Fruit fly (Drosophila melanogaster) whole organism, embryonic: ENCODE results near the gene CG5377.

Experiments
- CG18599 ChIP-seq: fragments of 200-800 bp; sonication (Bioruptor generic); optimal IDR thresholded peaks from 3 replicates; lab custom pipeline; 2017; ENCODE audit warnings: missing biosample characterization, missing genetic modification characterization, mild to moderate bottlenecking, moderate library complexity, missing genetic modification reagents
- CG2712 ChIP-seq: fragments of 200-800 bp; optimal IDR thresholded peaks from 3 replicates; lab custom pipeline; 2019; ENCODE audit warnings: missing biosample characterization, mild to moderate bottlenecking, missing genetic modification characterization, moderate library complexity
- Fer3 ChIP-seq: fragments of 200-800 bp; sonication (Bioruptor generic); optimal IDR thresholded peaks from 2 replicates; lab custom pipeline; 2018; ENCODE audit warnings: missing biosample characterization, mild to moderate bottlenecking, missing genetic modification characterization, moderate library complexity
- Mrtf ChIP-seq: fragments of 200-800 bp; sonication (Bioruptor generic); IDR thresholded peaks from 3 replicates; pipeline ENCODE4 v1.3.6; 2022; ENCODE audit warnings: missing biosample characterization, missing genetic modification characterization
- Usf ChIP-seq: fragments of 200-800 bp; sonication (Bioruptor generic); optimal IDR thresholded peaks from 2 replicates; lab custom pipeline; 2017; ENCODE audit warnings: missing genotype, missing biosample characterization, missing genetic modification characterization
- amos ChIP-seq: fragments of 200-800 bp; sonication (Bioruptor generic); IDR thresholded peaks from 2 replicates; pipeline ENCODE4 v1.3.6; 2022; ENCODE audit warnings: missing biosample characterization, missing genetic modification characterization; ENCODE audit not compliant: partially characterized antibody
- kay ChIP-seq: fragments of 200-800 bp; sonication (Bioruptor generic); optimal IDR thresholded peaks from 2 replicates; lab custom pipeline; 2016; ENCODE audit warnings: missing biosample characterization, missing genetic modification characterization
- pros ChIP-seq: fragments of 200-800 bp; sonication (Bioruptor generic); optimal IDR thresholded peaks from 3 replicates; lab custom pipeline; 2019; ENCODE audit warnings: missing biosample characterization, mild to moderate bottlenecking, missing genetic modification characterization, moderate library complexity
- salm ChIP-seq: fragments of 200-800 bp; sonication (Bioruptor generic); optimal IDR thresholded peaks from 2 replicates; lab custom pipeline; 2018; ENCODE audit warnings: missing biosample characterization, mild to moderate bottlenecking, missing genetic modification characterization
- zfh2 ChIP-seq: fragments of 200-800 bp; sonication (Bioruptor generic); optimal IDR thresholded peaks from 2 replicates; lab custom pipeline; 2016; ENCODE audit warnings: missing biosample characterization, missing genetic modification characterization

dm6 chr3R:22449871-22450424, 18.0 kb downstream of the CG5377 start:
- no peak for TF ChIP-seq Usf (GFP tag; lab: Kevin White, UChicago)
- no peak for TF ChIP-seq Fer3 (tag; lab: Kevin White, UChicago)
- no peak for TF ChIP-seq salm
- no peak for TF ChIP-seq pros (GFP tag; lab: Kevin White, UChicago)
- no peak for TF ChIP-seq amos
- no peak for TF ChIP-seq kay (GFP tag; lab: Kevin White, UChicago)
- no peak for TF ChIP-seq CG2712 (tag; lab: Kevin White, UChicago)
- TF ChIP-seq zfh2 (GFP tag; lab: Kevin White, UChicago) = no peak
- TF ChIP-seq Mrtf (GFP tag; lab: Robert Waterston, UW) = no peak
- no peak for TF ChIP-seq CG18599 (GFP tag; lab: Kevin White, UChicago)
